Worm (Caenorhabditis elegans) whole organism, L4 larva: ENCODE results near the gene C45G9.9.

Experiments used
- ama-1 ChIP-seq: fragments of 150-350 bp; optimal IDR thresholded peaks from 2 replicates; lab custom pipeline; 2014; ENCODE audit warnings: inconsistent platforms, mixed read lengths
- ceh-62 ChIP-seq: sonication (generic microtip); optimal IDR thresholded peaks from 2 replicates; lab custom pipeline; 2017; ENCODE audit warnings: missing biosample characterization, missing genetic modification characterization
- madf-9 ChIP-seq: fragments of 200-800 bp; sonication (Bioruptor generic); conservative IDR thresholded peaks from 2 replicates; pipeline ENCODE4 v1.3.6; 2022; ENCODE audit warnings: missing genetic modification reagents, missing genetic modification characterization, missing compliant biosample characterization
- pha-4 ChIP-seq, 2 experiments: fragments of 150-350 bp in 1 of 2; fragments of 200-800 bp in 1 of 2; sonication (Bioruptor generic) in 1 of 2; IDR thresholded peaks in 1 of 2; optimal IDR thresholded peaks in 1 of 2; 2 replicates each; pipeline versions ENCODE4 v1.3.6 to Lab custom; 2014 to 2022; ENCODE audit warnings: missing genetic modification characterization in 2 of 2, missing genetic modification reagents in 2 of 2, missing biosample characterization in 1 of 2, missing compliant biosample characterization in 1 of 2
- unc-62 ChIP-seq, 3 experiments: fragments of 150-350 bp in 1 of 3; sonication (generic microtip); optimal IDR thresholded peaks in 2 of 3; peaks in 1 of 3; 1 replicate in 1 of 3; 2 replicates in 2 of 3; lab custom pipeline; 2014 to 2017; ENCODE audit warnings: missing biosample characterization in 3 of 3, missing genetic modification characterization in 3 of 3, missing genetic modification reagents in 3 of 3, missing genotype in 1 of 3

DNA sequence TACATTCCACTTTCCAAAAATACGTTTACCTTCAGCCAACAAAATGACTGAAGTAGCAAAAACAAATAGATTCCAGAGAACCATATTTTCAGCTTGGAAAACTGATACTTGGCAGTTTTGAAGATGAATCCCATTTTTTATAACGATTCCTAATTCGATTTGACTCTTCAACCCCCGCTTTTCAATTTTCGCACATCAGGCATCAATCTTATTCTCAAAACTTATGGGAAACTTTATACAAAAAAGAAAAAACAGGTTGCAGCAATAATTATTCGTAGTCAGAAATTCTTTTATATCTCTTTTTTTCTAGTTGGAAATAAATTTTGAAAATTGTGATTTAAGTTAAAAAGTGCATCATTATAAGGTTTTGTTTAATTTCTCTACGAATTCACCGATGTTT lies 6.2 kb upstream of the C45G9.9 start, which contains the start of gene C45G9.10:
- TF ChIP-seq ceh-62 (tag; lab: Kevin White, UChicago) (no peak), unc-62 (GFP tag; optimal IDR thresholded peaks at IDR 0.05 in 1 of 2; lab: Kevin White, UChicago) (no peak), unc-62 (tag; optimal IDR thresholded peaks at IDR 0.05; lab: Kevin White, UChicago) (no peak), pha-4 (GFP tag; IDR thresholded peaks at IDR 0.05; lab: Robert Waterston, UW) (no peak), pha-4 (tag; optimal IDR thresholded peaks at IDR 0.05; lab: Kevin White, UChicago) (no peak), ama-1 (lab: Kevin White, UChicago) (no peak), madf-9 (no peak)
